Fruit fly (Drosophila melanogaster) Kc167 (cell line): ENCODE results near the gene CG5466.

ENCODE experiments used
- Myc ChIP-seq: fragments of >200 bp; optimal IDR thresholded peaks from 2 replicates; lab custom pipeline; 2017; ENCODE audit warnings: missing external identifiers
- Sin3A ChIP-seq: fragments of >200 bp; optimal IDR thresholded peaks from 2 replicates; lab custom pipeline; 2018; ENCODE audit warnings: missing external identifiers
- h ChIP-seq: fragments of >200 bp; optimal IDR thresholded peaks from 3 replicates; lab custom pipeline; 2018; ENCODE audit warnings: missing external identifiers
- insv ChIP-seq: fragments of >200 bp; optimal IDR thresholded peaks from 3 replicates; lab custom pipeline; 2018; ENCODE audit warnings: missing external identifiers
- psq ChIP-seq: fragments of >200 bp; optimal IDR thresholded peaks from 2 replicates; lab custom pipeline; 2017; ENCODE audit warnings: missing external identifiers
- ttk ChIP-seq: sonication (Bioruptor generic); optimal IDR thresholded peaks from 2 replicates; lab custom pipeline; 2017; ENCODE audit warnings: missing external identifiers

Gene CG5466

DNA sequence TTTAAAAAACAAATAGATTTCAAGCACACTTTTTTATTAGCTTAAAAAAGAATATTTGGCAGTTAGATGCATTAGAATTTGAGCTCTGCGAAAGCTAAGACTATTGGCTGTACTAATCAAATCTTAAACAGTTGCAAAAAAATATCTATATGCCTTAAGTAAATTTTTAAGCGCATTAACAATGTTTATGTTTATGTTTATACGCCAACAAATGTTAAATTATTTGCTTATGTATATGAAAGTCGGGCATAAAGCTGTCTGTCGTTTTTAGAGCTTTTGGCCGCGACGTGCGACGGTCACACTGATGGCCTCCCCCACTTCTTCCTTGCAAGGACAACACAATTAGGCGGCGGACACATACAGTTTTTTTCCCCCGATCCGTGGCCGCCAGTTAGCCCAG, at the start of gene CG5466:
CG5466 (plus strand) TSS at position 301 of the 400 bp plus-strand sequence.
- no peak for TF ChIP-seq Myc
- no peak for TF ChIP-seq psq (lab: Kevin White, UChicago)
- TF ChIP-seq h (lab: Kevin White, UChicago), result no peak
- no peak for TF ChIP-seq insv (lab: Kevin White, UChicago)
- TF ChIP-seq Sin3A, result no peak
- no peak for TF ChIP-seq ttk (lab: Kevin White, UChicago)

DNA sequence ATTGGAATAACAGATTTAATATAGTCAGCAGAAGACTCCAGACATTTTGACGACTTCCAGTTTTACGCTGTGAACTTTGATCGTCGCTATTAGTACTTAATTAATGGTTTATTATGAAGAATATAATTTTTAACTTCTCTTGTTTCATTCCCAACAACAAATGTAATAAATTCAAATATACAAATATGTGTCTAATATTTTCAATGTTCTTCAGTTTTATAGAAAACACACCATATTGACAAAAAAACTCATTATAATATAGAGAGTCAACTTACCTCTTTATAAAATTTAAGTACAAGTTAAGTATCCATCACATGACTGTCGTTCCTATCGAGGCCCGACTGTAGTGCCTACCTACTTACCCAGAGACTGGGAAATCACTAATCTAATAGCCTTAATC, 44.4 kb upstream of the CG5466 start:
- TF ChIP-seq ttk (lab: Kevin White, UChicago) (no peak), h (lab: Kevin White, UChicago) (no peak), psq (lab: Kevin White, UChicago) (no peak), insv (lab: Kevin White, UChicago) (no peak), Sin3A (no peak)

DNA sequence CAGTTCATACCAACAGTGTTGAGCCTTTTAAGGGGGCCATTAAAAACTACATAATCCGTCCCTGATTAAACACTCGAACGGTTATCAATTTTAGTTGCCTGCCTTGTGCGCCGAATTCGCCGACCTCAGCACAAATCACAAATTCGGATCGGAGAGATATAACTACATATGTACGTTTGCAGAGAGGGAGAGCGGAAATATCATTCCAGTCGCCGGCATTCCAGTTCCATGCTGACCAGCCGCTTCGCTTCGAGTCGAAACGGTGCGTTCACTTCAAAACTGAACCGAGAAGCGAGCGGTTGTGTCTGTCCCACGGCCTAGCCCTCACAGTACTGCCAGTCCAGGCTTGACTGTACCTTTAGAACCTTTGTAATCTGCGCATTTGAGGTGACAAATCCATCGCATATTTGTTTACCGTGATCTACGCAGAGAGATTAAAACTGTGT, 43.1 kb upstream of the CG5466 start:
- TF ChIP-seq Myc (no peak), Sin3A (no peak), h (lab: Kevin White, UChicago) (no peak), insv (lab: Kevin White, UChicago) (no peak), ttk (lab: Kevin White, UChicago) (no peak), psq (lab: Kevin White, UChicago) (no peak)

DNA sequence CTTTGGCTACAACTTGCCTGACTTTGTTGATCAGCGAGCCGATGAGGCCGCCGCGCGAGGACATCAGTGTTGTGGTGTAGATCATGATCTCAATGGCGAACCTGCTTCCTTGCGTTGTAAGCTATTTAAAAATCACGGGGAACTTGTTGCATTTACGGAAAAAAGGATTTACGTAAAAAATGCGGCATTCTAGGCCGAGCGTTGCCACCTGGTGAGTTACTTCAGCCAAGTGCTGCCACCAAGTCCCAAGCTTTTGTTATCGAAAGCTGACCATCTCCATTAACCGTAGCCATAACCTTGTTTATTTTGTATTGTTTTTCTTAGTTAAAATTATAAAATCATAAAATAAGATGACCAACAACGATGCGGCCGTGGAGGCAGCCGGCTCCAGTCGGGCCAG, 40.9 kb upstream of the CG5466 start, which contains the start of the genes TFAM and CG5412:
TFAM (minus strand) TSS at position 222 of the 400 bp plus-strand sequence.
CG5412 (plus strand) TSS at position 265 of the 400 bp plus-strand sequence.
- TF ChIP-seq h (lab: Kevin White, UChicago), result no peak
- TF ChIP-seq insv (lab: Kevin White, UChicago), result no peak
- TF ChIP-seq Sin3A, result no peak
- TF ChIP-seq ttk (lab: Kevin White, UChicago), result no peak
- TF ChIP-seq psq (lab: Kevin White, UChicago), result no peak
- TF ChIP-seq Myc, result no peak

dm6 chr3R:20579816-20580215, 37.9 kb upstream of the CG5466 start, which contains the start of the genes EloB and Srp14:
Gene EloB (minus strand): TSS chr3R:20579850.
Gene Srp14 (plus strand): TSS chr3R:20580115.
- TF ChIP-seq h (lab: Kevin White, UChicago), result no peak
- TF ChIP-seq Sin3A, result no peak
- TF ChIP-seq insv (lab: Kevin White, UChicago), result no peak
- TF ChIP-seq ttk (lab: Kevin White, UChicago), result no peak
- no peak for TF ChIP-seq psq (lab: Kevin White, UChicago)
- no peak for TF ChIP-seq Myc

- TF ChIP-seq h (lab: Kevin White, UChicago) (no peak), ttk (lab: Kevin White, UChicago) (no peak), Sin3A (no peak), Myc (no peak), psq (lab: Kevin White, UChicago) (no peak)
Observed at dm6 chr3R:20581376-20581775, 36.3 kb upstream of the CG5466 start, which contains the start of gene CG34008. Gene CG34008 (minus strand): TSS chr3R:20581522.

dm6 chr3R:20585566-20585965, 32.1 kb upstream of the CG5466 start, which contains the start of gene CG16953:
Gene CG16953 (minus strand): TSS chr3R:20585833.
- TF ChIP-seq Myc, result no peak
- TF ChIP-seq psq (lab: Kevin White, UChicago), result no peak
- TF ChIP-seq ttk (lab: Kevin White, UChicago), result no peak
- TF ChIP-seq Sin3A, result no peak
- no peak for TF ChIP-seq insv (lab: Kevin White, UChicago)
- no peak for TF ChIP-seq h (lab: Kevin White, UChicago)

dm6 chr3R:20586409-20586808, 31.3 kb upstream of the CG5466 start:
- TF ChIP-seq insv (lab: Kevin White, UChicago) (no peak), ttk (lab: Kevin White, UChicago) (no peak), Myc (no peak), h (lab: Kevin White, UChicago) (no peak), Sin3A (no peak), psq (lab: Kevin White, UChicago) (no peak)

dm6 chr3R:20587630-20588479, 29.8 kb upstream of the CG5466 start, which contains the start of gene Septin2:
Gene Septin2 (minus strand): TSS chr3R:20588356.
- TF ChIP-seq psq (lab: Kevin White, UChicago) (no peak), insv (lab: Kevin White, UChicago) (no peak), ttk (lab: Kevin White, UChicago) (no peak), Myc (no peak), Sin3A (no peak), h (lab: Kevin White, UChicago) (no peak)

- TF ChIP-seq Sin3A (no peak), insv (lab: Kevin White, UChicago) (no peak), psq (lab: Kevin White, UChicago) (no peak), ttk (lab: Kevin White, UChicago) (no peak), h (lab: Kevin White, UChicago) (no peak)
Observed at dm6 chr3R:20588480-20588785, 29.2 kb upstream of the CG5466 start, which contains the start of gene Srp72. Gene Srp72 (plus strand): TSS chr3R:20588711.

dm6 chr3R:20592517-20593462, 24.9 kb upstream of the CG5466 start, which contains the start of the genes Pus1 and bon:
Gene Pus1 (minus strand): TSS chr3R:20592671.
Gene bon (plus strand): TSS chr3R:20593139.
- TF ChIP-seq psq (lab: Kevin White, UChicago), result no peak
- no peak for TF ChIP-seq ttk (lab: Kevin White, UChicago)
- no peak for TF ChIP-seq Myc
- TF ChIP-seq insv (lab: Kevin White, UChicago), result no peak
- no peak for TF ChIP-seq h (lab: Kevin White, UChicago)
- TF ChIP-seq Sin3A, result no peak
